Worm (Caenorhabditis elegans) whole organism, mixed stage, embryonic: ENCODE data around the gene T05A1.5.

Experiments
- cnd-1 ChIP-seq: fragments of 200-800 bp; sonication (Bioruptor generic); optimal IDR thresholded peaks from 2 replicates; lab custom pipeline; 2018; ENCODE audit warnings: mild to moderate bottlenecking, missing genetic modification characterization, missing compliant biosample characterization
- lin-13 ChIP-seq: fragments of 150-350 bp; optimal IDR thresholded peaks from 2 replicates; lab custom pipeline; 2014; ENCODE audit warnings: missing biosample characterization, missing genetic modification characterization
- lsy-2 ChIP-seq: fragments of 150-350 bp; optimal IDR thresholded peaks from 2 replicates; lab custom pipeline; 2014; ENCODE audit warnings: missing biosample characterization, missing genetic modification characterization
- nhr-12 ChIP-seq: fragments of 150-350 bp; optimal IDR thresholded peaks from 2 replicates; lab custom pipeline; 2014; ENCODE audit warnings: missing biosample characterization, missing genetic modification characterization
- snpc-4 ChIP-seq: fragments of 150-350 bp; optimal IDR thresholded peaks from 2 replicates; lab custom pipeline; 2014; ENCODE audit warnings: missing biosample characterization, missing genetic modification characterization
- unc-62 ChIP-seq: fragments of 150-350 bp; optimal IDR thresholded peaks from 2 replicates; lab custom pipeline; 2014; ENCODE audit warnings: missing biosample characterization, missing genetic modification reagents, missing genetic modification characterization
- ztf-11 ChIP-seq: fragments of 150-350 bp; optimal IDR thresholded peaks from 2 replicates; lab custom pipeline; 2014; ENCODE audit warnings: missing biosample characterization, missing genetic modification characterization

ce11 chrIV:9498088-9498487 is 48.0 kb upstream of the T05A1.5 start, which contains the start of gene sru-4:
- no peak for TF ChIP-seq lin-13
- no peak for TF ChIP-seq nhr-12 (tag; lab: Kevin White, UChicago)
- no peak for TF ChIP-seq snpc-4 (tag; lab: Kevin White, UChicago)
- no peak for TF ChIP-seq lsy-2 (tag; lab: Kevin White, UChicago)
- TF ChIP-seq cnd-1 (tag; lab: Kevin White, UChicago) = no peak
- TF ChIP-seq ztf-11 = no peak
- TF ChIP-seq unc-62 (GFP tag; lab: Kevin White, UChicago) = no peak
